Fruit fly (Drosophila melanogaster): ENCODE measurements around the gene Atg4a.

The Atg4a gene

DNA sequence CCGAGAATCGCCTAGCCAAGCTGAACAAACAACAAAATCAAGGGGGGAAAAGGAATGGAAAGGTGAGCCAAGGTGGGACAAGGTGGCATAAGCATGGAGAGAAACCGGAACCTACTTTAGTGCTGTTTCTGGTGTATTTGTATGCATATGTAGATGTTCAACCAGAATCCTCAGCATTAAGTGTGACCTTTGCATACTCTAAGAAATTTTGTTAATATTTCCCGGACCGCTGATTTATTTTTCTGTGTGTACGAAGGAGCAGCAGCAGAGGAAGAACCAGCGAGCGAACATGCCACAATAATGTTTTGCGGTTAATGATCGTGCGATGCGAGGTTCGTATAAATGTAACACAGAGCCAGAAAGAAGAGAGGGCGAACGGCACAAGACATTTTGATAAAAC, 15.7 kb upstream of the Atg4a start:
- TF ChIP-seq CG11504 (tag; optimal IDR thresholded peaks at IDR 0.05) (no peak), CG8765 (GFP tag; IDR thresholded peaks at IDR 0.05) (no peak), CG16815 (GFP tag; optimal IDR thresholded peaks at IDR 0.05) (peak; percentile 14), CG7745 (tag; optimal IDR thresholded peaks at IDR 0.05) (no peak), CG15073 (GFP tag; optimal IDR thresholded peaks at IDR 0.05) (no peak), Eip74EF (GFP tag; optimal IDR thresholded peaks at IDR 0.05) (no peak), Hsf (GFP tag; optimal IDR thresholded peaks at IDR 0.05) (peak; percentile 4), CG8359 (GFP tag; optimal IDR thresholded peaks at IDR 0.05; ENCODE audit: borderline replicate concordance) (no peak), CG7987 (GFP tag; optimal IDR thresholded peaks at IDR 0.05) (no peak), prd (optimal IDR thresholded peaks at IDR 0.05) (no peak), prd (GFP tag; IDR thresholded peaks at IDR 0.05) (peak; percentile 42; the same call in 2 of the 3 replicates), CG18619 (GFP tag; optimal IDR thresholded peaks at IDR 0.05) (no peak), bsh (GFP tag; optimal IDR thresholded peaks at IDR 0.05) (peak; percentile 30 to 75), pita (GFP tag; optimal IDR thresholded peaks at IDR 0.05) (no peak), sob (GFP tag; IDR thresholded peaks at IDR 0.05) (0 out of 2 replicates have a peak, but pooled peaks have one; percentile 24), vnd (GFP tag; IDR thresholded peaks at IDR 0.05; ENCODE audit: partially characterized antibody) (no peak), unpg (GFP tag; optimal IDR thresholded peaks at IDR 0.05) (no peak), CG34376 (GFP tag; optimal IDR thresholded peaks at IDR 0.05) (no peak), Dip3 (GFP tag; optimal IDR thresholded peaks at IDR 0.05) (no peak), chif (GFP tag; optimal IDR thresholded peaks at IDR 0.05) (peak in 1 of 2 experiments; percentile 9), ci (GFP tag; IDR thresholded peaks at IDR 0.05) (peak; percentile 62; the same call in 2 of the 3 replicates), fd96Cb (tag; optimal IDR thresholded peaks at IDR 0.05) (no peak), CG2712 (tag; optimal IDR thresholded peaks at IDR 0.05) (peak; percentile 20), CG32532 (GFP tag; IDR thresholded peaks at IDR 0.05) (no peak), CG18476 (GFP tag; optimal IDR thresholded peaks at IDR 0.05) (no peak), CG31365 (tag; optimal IDR thresholded peaks at IDR 0.05) (no peak), CG17328 (GFP tag; IDR thresholded peaks at IDR 0.05) (0 out of 2 replicates have a peak, but pooled peaks have one; percentile 24), Scr (GFP tag; IDR thresholded peaks at IDR 0.05; ENCODE audit: partially characterized antibody) (no peak), dysf (GFP tag; IDR thresholded peaks at IDR 0.05) (0 out of 3 replicates have a peak, but pooled peaks have one; percentile 32), Dfd (GFP tag; optimal IDR thresholded peaks at IDR 0.05) (no peak), CG16779 (GFP tag; IDR thresholded peaks at IDR 0.05) (no peak), ken (GFP tag; IDR thresholded peaks at IDR 0.05) (no peak), HLH3B (GFP tag; IDR thresholded peaks at IDR 0.05) (no peak), CG4820 (GFP tag; optimal IDR thresholded peaks at IDR 0.05) (no peak), dan (GFP tag; IDR thresholded peaks at IDR 0.05) (no peak), Antp (GFP tag; optimal IDR thresholded peaks at IDR 0.05) (no peak), otp (GFP tag; IDR thresholded peaks at IDR 0.05) (no peak), BEAF-32 (GFP tag; optimal IDR thresholded peaks at IDR 0.05) (no peak), CG7357 (GFP tag; IDR thresholded peaks at IDR 0.05) (no peak), gro (GFP tag; optimal IDR thresholded peaks at IDR 0.05) (no peak), lbe (GFP tag; optimal IDR thresholded peaks at IDR 0.05) (peak; percentile 45), lilli (GFP tag; optimal IDR thresholded peaks at IDR 0.05) (no peak), E2f2 (GFP tag; IDR thresholded peaks at IDR 0.05) (no peak), hkb (optimal IDR thresholded peaks at IDR 0.05) (no peak), hkb (GFP tag; IDR thresholded peaks at IDR 0.05) (no peak), CG6683 (GFP tag; optimal IDR thresholded peaks at IDR 0.05) (no peak), Optix (GFP tag; IDR thresholded peaks at IDR 0.05) (0 out of 3 replicates have a peak, but pooled peaks have one; percentile 20), CG15269 (tag; optimal IDR thresholded peaks at IDR 0.05) (no peak), NC2β (GFP tag; optimal IDR thresholded peaks at IDR 0.05) (no peak), Dll (GFP tag; IDR thresholded peaks at IDR 0.05; ENCODE audit: partially characterized antibody) (no peak), CG14965 (GFP tag; optimal IDR thresholded peaks at IDR 0.05; ENCODE audit: borderline replicate concordance) (no peak)

Measured in whole organism, embryonic.